Fruit fly (Drosophila melanogaster) whole organism, embryonic: ENCODE data around the gene CG9270.

Experiments used
- Abd-B ChIP-seq: fragments of 200-800 bp; sonication (Bioruptor generic); optimal IDR thresholded peaks from 2 replicates; lab custom pipeline; 2018; ENCODE audit warnings: missing biosample characterization, mild to moderate bottlenecking, missing genetic modification characterization, moderate library complexity
- Adf1 ChIP-seq: fragments of 200-800 bp; sonication (Bioruptor generic); IDR thresholded peaks from 2 replicates; pipeline ENCODE4 v1.3.6; 2022; ENCODE audit warnings: missing biosample characterization, missing genetic modification characterization
- Awh ChIP-seq: fragments of 200-800 bp; sonication (Bioruptor generic); IDR thresholded peaks from 2 replicates; pipeline ENCODE4, ENCODE4 v1.3.6; 2022; ENCODE audit warnings: missing biosample characterization, missing genetic modification characterization
- Bdp1 ChIP-seq: fragments of 200-800 bp; sonication (Bioruptor generic); optimal IDR thresholded peaks from 3 replicates; lab custom pipeline; 2016; ENCODE audit warnings: missing biosample characterization, missing genetic modification characterization
- C15 ChIP-seq: fragments of 200-800 bp; sonication (Bioruptor generic); IDR thresholded peaks from 3 replicates; pipeline ENCODE4 v1.3.6; 2022; ENCODE audit warnings: missing biosample characterization, missing genetic modification characterization
- CG10431 ChIP-seq: fragments of 200-800 bp; sonication (Bioruptor generic); optimal IDR thresholded peaks from 3 replicates; lab custom pipeline; 2018; ENCODE audit warnings: missing biosample characterization, mild to moderate bottlenecking, missing genetic modification characterization
- CG10565 ChIP-seq: fragments of 200-800 bp; sonication (Bioruptor generic); optimal IDR thresholded peaks from 3 replicates; lab custom pipeline; 2016; ENCODE audit warnings: missing biosample characterization, mild to moderate bottlenecking, missing genetic modification characterization
- CG10654 ChIP-seq: fragments of 200-800 bp; sonication (Bioruptor generic); optimal IDR thresholded peaks from 2 replicates; lab custom pipeline; 2016; ENCODE audit warnings: missing biosample characterization, missing genetic modification characterization
- CG12769 ChIP-seq: fragments of 200-800 bp; sonication (Bioruptor generic); optimal IDR thresholded peaks from 2 replicates; lab custom pipeline; 2019; ENCODE audit warnings: missing biosample characterization, mild to moderate bottlenecking, missing genetic modification characterization, moderate library complexity
- CG14667 ChIP-seq: fragments of 200-800 bp; sonication (Bioruptor generic); IDR thresholded peaks from 2 replicates; pipeline ENCODE4 v1.3.6; 2022; ENCODE audit warnings: missing biosample characterization, missing genetic modification characterization
- CG1647 ChIP-seq: fragments of 200-800 bp; sonication (Bioruptor generic); optimal IDR thresholded peaks from 3 replicates; lab custom pipeline; 2016; ENCODE audit warnings: missing biosample characterization, missing genetic modification characterization
- CG16815 ChIP-seq: fragments of 200-800 bp; sonication (Bioruptor generic); optimal IDR thresholded peaks from 3 replicates; lab custom pipeline; 2017; ENCODE audit warnings: missing biosample characterization, mild to moderate bottlenecking, missing genetic modification characterization
- CG16863 ChIP-seq: fragments of 200-800 bp; sonication (Bioruptor generic); optimal IDR thresholded peaks from 3 replicates; lab custom pipeline; 2016; ENCODE audit warnings: missing biosample characterization, missing genetic modification characterization
- CG17829 ChIP-seq: fragments of 200-800 bp; optimal IDR thresholded peaks from 2 replicates; lab custom pipeline; 2019; ENCODE audit warnings: missing biosample characterization, mild to moderate bottlenecking, missing genetic modification characterization, moderate library complexity
- CG2712 ChIP-seq: fragments of 200-800 bp; optimal IDR thresholded peaks from 3 replicates; lab custom pipeline; 2019; ENCODE audit warnings: missing biosample characterization, mild to moderate bottlenecking, missing genetic modification characterization, moderate library complexity
- CG31441 ChIP-seq: fragments of 200-800 bp; sonication (Bioruptor generic); IDR thresholded peaks from 2 replicates; pipeline ENCODE4 v1.3.6; 2022; ENCODE audit warnings: missing biosample characterization, missing genetic modification characterization
- CG32532 ChIP-seq: fragments of 200-800 bp; sonication (Bioruptor generic); IDR thresholded peaks from 2 replicates; pipeline ENCODE4 v1.3.6; 2022; ENCODE audit warnings: missing biosample characterization, missing genetic modification characterization
- CG34422 ChIP-seq: fragments of 200-800 bp; sonication (Bioruptor generic); IDR thresholded peaks from 3 replicates; pipeline ENCODE4 v1.3.6; 2022; ENCODE audit warnings: missing biosample characterization, missing genetic modification characterization
- CG4617 ChIP-seq: fragments of 200-800 bp; sonication (Bioruptor generic); optimal IDR thresholded peaks from 3 replicates; lab custom pipeline; 2016; ENCODE audit warnings: missing biosample characterization, missing genetic modification characterization, borderline replicate concordance
- CG4854 ChIP-seq: fragments of 200-800 bp; sonication (Bioruptor generic); optimal IDR thresholded peaks from 2 replicates; lab custom pipeline; 2016; ENCODE audit warnings: missing biosample characterization, missing genetic modification characterization, inconsistent platforms
- CG5245 ChIP-seq: fragments of 200-800 bp; sonication (Bioruptor generic); optimal IDR thresholded peaks from 3 replicates; lab custom pipeline; 2016; ENCODE audit warnings: missing biosample characterization, missing genetic modification characterization
- CG6254 ChIP-seq: fragments of 200-800 bp; sonication (Bioruptor generic); optimal IDR thresholded peaks from 3 replicates; lab custom pipeline; 2017; ENCODE audit warnings: mild to moderate bottlenecking, missing biosample characterization, missing genetic modification reagents, missing genetic modification characterization
- CG7928 ChIP-seq: fragments of 200-800 bp; sonication (Bioruptor generic); optimal IDR thresholded peaks from 2 replicates; lab custom pipeline; 2017; ENCODE audit warnings: missing biosample characterization, mild to moderate bottlenecking, missing genetic modification characterization
- CG7963 ChIP-seq: fragments of 200-800 bp; sonication (Bioruptor generic); IDR thresholded peaks from 3 replicates; pipeline ENCODE4 v1.3.6; 2022; ENCODE audit warnings: missing biosample characterization, missing genetic modification characterization; ENCODE audit not compliant: partially characterized antibody
- CG9727 ChIP-seq: fragments of 200-800 bp; sonication (Bioruptor generic); optimal IDR thresholded peaks from 3 replicates; lab custom pipeline; 2017; ENCODE audit warnings: missing biosample characterization, mild to moderate bottlenecking, missing genetic modification characterization
- D19A ChIP-seq: fragments of 200-800 bp; optimal IDR thresholded peaks from 3 replicates; lab custom pipeline; 2019; ENCODE audit warnings: missing biosample characterization, mild to moderate bottlenecking, missing genetic modification characterization, moderate library complexity
- Eip74EF ChIP-seq, 2 experiments: fragments of 200-800 bp in 1 of 2; fragments of >200 bp in 1 of 2; sonication (Bioruptor generic) in 1 of 2; optimal IDR thresholded peaks; 2 replicates each; lab custom pipeline; 2017 to 2019; ENCODE audit warnings: missing biosample characterization in 2 of 2, missing genetic modification characterization in 2 of 2, mild to moderate bottlenecking in 1 of 2, moderate library complexity in 1 of 2
- HHEX ChIP-seq: fragments of 200-800 bp; sonication (Bioruptor generic); optimal IDR thresholded peaks from 3 replicates; lab custom pipeline; 2017; ENCODE audit warnings: missing biosample characterization, mild to moderate bottlenecking, missing genetic modification characterization, missing genetic modification reagents
- Myb ChIP-seq: fragments of 200-800 bp; sonication (Bioruptor generic); optimal IDR thresholded peaks from 2 replicates; lab custom pipeline; 2016; ENCODE audit warnings: missing biosample characterization, missing genetic modification characterization
- NFAT ChIP-seq: fragments of 200-800 bp; sonication (Bioruptor generic); IDR thresholded peaks from 2 replicates; pipeline ENCODE4 v1.3.6; 2022; ENCODE audit warnings: missing biosample characterization, missing genetic modification characterization
- Nf-YA ChIP-seq: fragments of 200-800 bp; sonication (Bioruptor generic); IDR thresholded peaks from 2 replicates; pipeline ENCODE4 v1.3.6; 2022; ENCODE audit warnings: missing biosample characterization, missing genetic modification characterization
- Poxn ChIP-seq: fragments of 200-800 bp; sonication (Bioruptor generic); IDR thresholded peaks from 2 replicates; pipeline ENCODE4 v1.3.6; 2022; ENCODE audit warnings: missing biosample characterization, missing genetic modification characterization
- Rfx ChIP-seq: fragments of 200-800 bp; sonication (Bioruptor generic); IDR thresholded peaks from 2 replicates; pipeline ENCODE4 v1.3.6; 2022; ENCODE audit warnings: missing biosample characterization, missing genetic modification characterization
- Ssrp ChIP-seq: fragments of 200-800 bp; sonication (Bioruptor generic); optimal IDR thresholded peaks from 2 replicates; lab custom pipeline; 2018; ENCODE audit warnings: missing biosample characterization, mild to moderate bottlenecking, missing genetic modification characterization, moderate library complexity
- Usf ChIP-seq: fragments of 200-800 bp; sonication (Bioruptor generic); optimal IDR thresholded peaks from 2 replicates; lab custom pipeline; 2017; ENCODE audit warnings: missing genotype, missing biosample characterization, missing genetic modification characterization
- al ChIP-seq: fragments of 200-800 bp; sonication (Bioruptor generic); IDR thresholded peaks from 2 replicates; pipeline ENCODE4 v1.3.6; 2022; ENCODE audit warnings: missing biosample characterization, missing genetic modification characterization
- ap ChIP-seq: fragments of 200-800 bp; sonication (Bioruptor generic); IDR thresholded peaks from 2 replicates; pipeline ENCODE4 v1.3.6; 2022; ENCODE audit warnings: missing biosample characterization, missing genetic modification characterization
- bcd ChIP-seq: fragments of 200-800 bp; sonication (Bioruptor generic); optimal IDR thresholded peaks from 2 replicates; lab custom pipeline; 2017; ENCODE audit warnings: missing biosample characterization, mild to moderate bottlenecking, missing genetic modification characterization
- cato ChIP-seq: fragments of 200-800 bp; sonication (Bioruptor generic); optimal IDR thresholded peaks from 2 replicates; lab custom pipeline; 2016; ENCODE audit warnings: missing biosample characterization, missing genetic modification characterization, borderline replicate concordance
- chn ChIP-seq: fragments of 200-800 bp; sonication (Bioruptor generic); optimal IDR thresholded peaks from 2 replicates; lab custom pipeline; 2016; ENCODE audit warnings: missing biosample characterization, missing genetic modification characterization
- da ChIP-seq: fragments of 200-800 bp; sonication (Bioruptor generic); optimal IDR thresholded peaks from 2 replicates; lab custom pipeline; 2016; ENCODE audit warnings: missing biosample characterization, missing genetic modification characterization
- danr ChIP-seq: fragments of 200-800 bp; sonication (Bioruptor generic); IDR thresholded peaks from 2 replicates; pipeline ENCODE4 v1.3.6; 2022; ENCODE audit warnings: missing biosample characterization, missing genetic modification characterization
- dysf ChIP-seq: fragments of 200-800 bp; sonication (Bioruptor generic); IDR thresholded peaks from 3 replicates; pipeline ENCODE4 v1.3.6; 2022; ENCODE audit warnings: missing biosample characterization, missing genetic modification characterization
- ewg ChIP-seq: fragments of 200-800 bp; sonication (Bioruptor generic); optimal IDR thresholded peaks from 3 replicates; lab custom pipeline; 2017; ENCODE audit warnings: mild to moderate bottlenecking, missing biosample characterization, missing genetic modification reagents, missing genetic modification characterization
- ftz-f1 ChIP-seq: fragments of 200-800 bp; sonication (Bioruptor generic); optimal IDR thresholded peaks from 2 replicates; lab custom pipeline; 2016; ENCODE audit warnings: missing biosample characterization, missing genetic modification characterization
- gfzf ChIP-seq: fragments of 200-800 bp; sonication (Bioruptor generic); optimal IDR thresholded peaks from 2 replicates; lab custom pipeline; 2016; ENCODE audit warnings: missing biosample characterization, mild to moderate bottlenecking, missing genetic modification characterization, moderate library complexity
- lmd ChIP-seq: fragments of 200-800 bp; sonication (Bioruptor generic); IDR thresholded peaks from 2 replicates; pipeline ENCODE4 v1.3.6; 2022; ENCODE audit warnings: missing biosample characterization, missing genetic modification characterization
- mirr ChIP-seq: fragments of 200-800 bp; sonication (Bioruptor generic); optimal IDR thresholded peaks from 3 replicates; lab custom pipeline; 2018; ENCODE audit warnings: missing biosample characterization, mild to moderate bottlenecking, missing genetic modification characterization
- stc ChIP-seq: fragments of 200-800 bp; sonication (Bioruptor generic); IDR thresholded peaks from 2 replicates; pipeline ENCODE4 v1.3.6; 2022; ENCODE audit warnings: missing biosample characterization, missing genetic modification characterization
- wor ChIP-seq: fragments of 200-800 bp; sonication (Bioruptor generic); IDR thresholded peaks from 2 replicates; pipeline ENCODE4 v1.3.6; 2022; ENCODE audit warnings: missing biosample characterization, missing genetic modification characterization
- z ChIP-seq: fragments of 200-800 bp; sonication (Bioruptor generic); IDR thresholded peaks from 3 replicates; pipeline ENCODE4 v1.3.6; 2022; ENCODE audit warnings: missing biosample characterization, missing genetic modification characterization

The CG9270 gene

dm6 chr2L:20944886-20945558, 11.1 kb upstream of the CG9270 start (continued):
- TF ChIP-seq Nf-YA (GFP tag; lab: Robert Waterston, UW): no peak
- no peak for TF ChIP-seq ftz-f1 (GFP tag; lab: Kevin White, UChicago)
- peak; percentile 45 for TF ChIP-seq Abd-B
- no peak for TF ChIP-seq CG10431 (GFP tag; lab: Kevin White, UChicago)
- no peak for TF ChIP-seq ap
- peak; percentile 39 for TF ChIP-seq CG16863 (GFP tag; lab: Kevin White, UChicago)
- TF ChIP-seq Eip74EF (GFP tag; optimal IDR thresholded peaks at IDR 0.05; lab: Kevin White, UChicago): peak in 1 of 2 experiments; percentile 22
- TF ChIP-seq lmd (GFP tag; lab: Robert Waterston, UW): peak; percentile 56
- TF ChIP-seq CG16815 (GFP tag; lab: Kevin White, UChicago): no peak
- peak; percentile 56 for TF ChIP-seq Ssrp (tag; lab: Kevin White, UChicago)
- no peak for TF ChIP-seq C15
- TF ChIP-seq mirr (GFP tag; lab: Kevin White, UChicago): no peak
- peak; percentile 40 for TF ChIP-seq chn (GFP tag; lab: Kevin White, UChicago)
- no peak for TF ChIP-seq CG14667 (GFP tag; lab: Robert Waterston, UW)
- TF ChIP-seq CG5245: peak; percentile 10
- peak; percentile 6 for TF ChIP-seq Myb (GFP tag; lab: Kevin White, UChicago)
- peak; percentile 32 for TF ChIP-seq ewg (GFP tag; lab: Kevin White, UChicago)
- no peak for TF ChIP-seq CG1647 (GFP tag; lab: Kevin White, UChicago)
- peak; percentile 57 for TF ChIP-seq dysf (GFP tag; lab: Robert Waterston, UW)
- no peak for TF ChIP-seq Poxn (GFP tag; lab: Robert Waterston, UW)
- peak; percentile 72 for TF ChIP-seq CG31441
- no peak for TF ChIP-seq Awh (GFP tag; lab: Robert Waterston, UW)
- TF ChIP-seq al (GFP tag; lab: Robert Waterston, UW): no peak
- TF ChIP-seq wor (GFP tag; lab: Robert Waterston, UW): 0 out of 2 replicates have a peak, but pooled peaks have one; percentile 17
- TF ChIP-seq CG6254 (GFP tag; lab: Kevin White, UChicago): peak; percentile 28
- TF ChIP-seq gfzf: peak; percentile 10
- no peak for TF ChIP-seq Bdp1
- TF ChIP-seq CG12769: peak; percentile 56
- peak; percentile 34 for TF ChIP-seq HHEX (GFP tag; lab: Kevin White, UChicago)
- TF ChIP-seq Adf1: no peak
- no peak for TF ChIP-seq CG4617 (GFP tag; lab: Kevin White, UChicago)
- no peak for TF ChIP-seq stc
- no peak for TF ChIP-seq Usf (GFP tag; lab: Kevin White, UChicago)
- peak; percentile 39 for TF ChIP-seq D19A (tag; lab: Kevin White, UChicago)
- no peak for TF ChIP-seq CG10565 (GFP tag; lab: Kevin White, UChicago)
- TF ChIP-seq CG7928 (GFP tag; lab: Kevin White, UChicago): no peak
- TF ChIP-seq CG9727 (GFP tag; lab: Kevin White, UChicago): peak; percentile 28
- TF ChIP-seq Rfx (GFP tag; lab: Robert Waterston, UW): 0 out of 2 replicates have a peak, but pooled peaks have one; percentile 6
- TF ChIP-seq bcd: peak; percentile 24
- no peak for TF ChIP-seq CG4854
- TF ChIP-seq danr (GFP tag; lab: Robert Waterston, UW): no peak
- no peak for TF ChIP-seq z (GFP tag; lab: Robert Waterston, UW)
- TF ChIP-seq CG34422 (GFP tag; lab: Robert Waterston, UW): no peak
- TF ChIP-seq CG17829 (tag; lab: Kevin White, UChicago): peak; percentile 60
- no peak for TF ChIP-seq NFAT (GFP tag; lab: Robert Waterston, UW)
- TF ChIP-seq cato (GFP tag; lab: Kevin White, UChicago): no peak
- no peak for TF ChIP-seq CG7963 (GFP tag; lab: Robert Waterston, UW)
- no peak for TF ChIP-seq da (GFP tag; lab: Kevin White, UChicago)
- peak; percentile 76 for TF ChIP-seq CG2712
- no peak for TF ChIP-seq CG10654 (GFP tag; lab: Kevin White, UChicago)
- TF ChIP-seq CG32532 (GFP tag; lab: Robert Waterston, UW): no peak
